Fruit fly (Drosophila melanogaster): ENCODE results near the gene Nepl5.

Nepl5 gene

dm6 chr2L:6350984-6351808 is 29.9 kb upstream of the Nepl5 start, which contains the start of gene CG9498 (continued):
- TF ChIP-seq lola (GFP tag; optimal IDR thresholded peaks at IDR 0.05) (peak in 1 of 3 experiments; percentile 9), CG34376 (GFP tag; optimal IDR thresholded peaks at IDR 0.05) (peak; percentile 58), CG9609 (GFP tag; optimal IDR thresholded peaks at IDR 0.05) (no peak), CG30431 (GFP tag; optimal IDR thresholded peaks at IDR 0.05) (no peak), Dek (tag; optimal IDR thresholded peaks at IDR 0.05) (peak; percentile 94), gce (GFP tag; IDR thresholded peaks at IDR 0.05) (0 out of 3 replicates have a peak, but pooled peaks have one; percentile 21), HmgD (GFP tag; optimal IDR thresholded peaks at IDR 0.05) (no peak), CG16815 (GFP tag; optimal IDR thresholded peaks at IDR 0.05) (peak; percentile 55), ind (GFP tag; optimal IDR thresholded peaks at IDR 0.05) (peak; percentile 75), Sox102F (GFP tag; optimal IDR thresholded peaks at IDR 0.05) (peak; percentile 69), CG4854 (GFP tag; optimal IDR thresholded peaks at IDR 0.05) (no peak), Bgb (GFP tag; IDR thresholded peaks at IDR 0.05; ENCODE audit: partially characterized antibody) (no peak), Hr78 (GFP tag; optimal IDR thresholded peaks at IDR 0.05) (no peak), knrl (GFP tag; IDR thresholded peaks at IDR 0.05; ENCODE audit: partially characterized antibody) (no peak), tup (GFP tag; optimal IDR thresholded peaks at IDR 0.05) (no peak), lov (optimal IDR thresholded peaks at IDR 0.05) (no peak), lov (GFP tag; IDR thresholded peaks at IDR 0.05) (0 out of 3 replicates have a peak, but pooled peaks have one; percentile 45), CG14441 (GFP tag; IDR thresholded peaks at IDR 0.05) (peak; percentile 83), Sin3A (optimal IDR thresholded peaks at IDR 0.05) (no peak), salm (tag; optimal IDR thresholded peaks at IDR 0.05) (peak; percentile 69), cas (GFP tag; IDR thresholded peaks at IDR 0.05) (peak; percentile 86), CG15696 (tag; optimal IDR thresholded peaks at IDR 0.05) (peak; percentile 57), gsb-n (tag; optimal IDR thresholded peaks at IDR 0.05) (no peak), sob (GFP tag; IDR thresholded peaks at IDR 0.05) (peak; percentile 57), Awh (GFP tag; IDR thresholded peaks at IDR 0.05) (peak; percentile 72), mld (GFP tag; IDR thresholded peaks at IDR 0.05; ENCODE audit: partially characterized antibody) (no peak), CG33213 (GFP tag; optimal IDR thresholded peaks at IDR 0.05) (no peak), hb (GFP tag; IDR thresholded peaks at IDR 0.05; ENCODE audit: partially characterized antibody) (no peak), ara (GFP tag; IDR thresholded peaks at IDR 0.05) (peak; percentile 51), mirr (GFP tag; optimal IDR thresholded peaks at IDR 0.05) (peak; percentile 81), pita (GFP tag; optimal IDR thresholded peaks at IDR 0.05) (no peak), croc (GFP tag; conservative IDR thresholded peaks at IDR 0.05) (peak; percentile 55; the same call in 2 of the 3 replicates), CG18011 (GFP tag; optimal IDR thresholded peaks at IDR 0.05) (peak; percentile 54), CG6791 (GFP tag; IDR thresholded peaks at IDR 0.05; ENCODE audit: partially characterized antibody) (no peak), CG12942 (GFP tag; optimal IDR thresholded peaks at IDR 0.05) (peak; percentile 14), dmrt99B (tag; optimal IDR thresholded peaks at IDR 0.05) (peak; percentile 93), run (tag; optimal IDR thresholded peaks at IDR 0.05) (peak; percentile 71), maf-S (GFP tag; optimal IDR thresholded peaks at IDR 0.05) (no peak), Hr39 (optimal IDR thresholded peaks at IDR 0.05) (no peak), CG30020 (tag; optimal IDR thresholded peaks at IDR 0.05) (peak; percentile 23), D19A (tag; optimal IDR thresholded peaks at IDR 0.05) (peak; percentile 70), CG1529 (GFP tag; optimal IDR thresholded peaks at IDR 0.05) (peak; percentile 7), unpg (GFP tag; optimal IDR thresholded peaks at IDR 0.05) (peak; percentile 85), otp (GFP tag; IDR thresholded peaks at IDR 0.05) (no peak), CG7928 (GFP tag; optimal IDR thresholded peaks at IDR 0.05) (peak; percentile 52), trh (GFP tag; optimal IDR thresholded peaks at IDR 0.05) (no peak), CG12659 (GFP tag; optimal IDR thresholded peaks at IDR 0.05) (peak; percentile 92), CG15514 (GFP tag; optimal IDR thresholded peaks at IDR 0.05) (peak; percentile 75), CG9876 (GFP tag; optimal IDR thresholded peaks at IDR 0.05) (no peak)

Data from whole organism, embryonic.